Worm (Caenorhabditis elegans): ENCODE measurements around the gene praf-3.

praf-3 gene

ce11 chrIV:8412538-8412937 lies 32.8 kb downstream of the praf-3 start (continued):
- TF ChIP-seq lin-38 (GFP tag; IDR thresholded peaks at IDR 0.05): peak; percentile 71
- TF ChIP-seq ctbp-1 (GFP tag; IDR thresholded peaks at IDR 0.05): peak; percentile 69
- TF ChIP-seq snpc-1.2 (GFP tag; IDR thresholded peaks at IDR 0.05): peak; percentile 72; the same call in 1 of the 2 replicates
- TF ChIP-seq lim-7 (GFP tag; IDR thresholded peaks at IDR 0.05): peak; percentile 92
- peak; percentile 66; the same call in 1 of the 2 replicates for TF ChIP-seq ceh-44 (GFP tag; IDR thresholded peaks at IDR 0.05)
- 0 out of 4 replicates have a peak, but pooled peaks of 1 of the 2 experiments have one; percentile 58 for TF ChIP-seq madf-5 (GFP tag; IDR thresholded peaks at IDR 0.05)
- peak; percentile 40; the same call in 1 of the 2 replicates for TF ChIP-seq mdt-29 (GFP tag; IDR thresholded peaks at IDR 0.05)
- 0 out of 2 replicates have a peak, but pooled peaks have one; percentile 20 for TF ChIP-seq saeg-2 (GFP tag; IDR thresholded peaks at IDR 0.05)
- TF ChIP-seq madf-9 (GFP tag; conservative IDR thresholded peaks at IDR 0.05): peak; percentile 67
- TF ChIP-seq egl-43 (GFP tag; IDR thresholded peaks at IDR 0.05): peak; percentile 86
- peak; percentile 88; the same call in 1 of the 2 replicates for TF ChIP-seq D1046.2 (GFP tag; IDR thresholded peaks at IDR 0.05)

ce11 chrIV:8420961-8421360 lies 41.2 kb downstream of the praf-3 start, which contains the start of gene M116.5:
TSS of gene M116.5 (minus strand) at chrIV:8421061.
- TF ChIP-seq madf-5 (GFP tag; IDR thresholded peaks at IDR 0.05): no peak
- TF ChIP-seq nhr-11 (tag; optimal IDR thresholded peaks at IDR 0.05): no peak
- no peak for TF ChIP-seq F44E2.7 (GFP tag; IDR thresholded peaks at IDR 0.05)
- no peak for TF ChIP-seq lin-38 (GFP tag; IDR thresholded peaks at IDR 0.05)
- no peak for TF ChIP-seq nhr-76 (tag; optimal IDR thresholded peaks at IDR 0.05)
- no peak for TF ChIP-seq nhr-111 (GFP tag; optimal IDR thresholded peaks at IDR 0.05)
- TF ChIP-seq attf-4 (tag; optimal IDR thresholded peaks at IDR 0.05): no peak
- TF ChIP-seq mxl-3 (GFP tag; optimal IDR thresholded peaks at IDR 0.05): no peak
- no peak for TF ChIP-seq nhr-6 (tag; optimal IDR thresholded peaks at IDR 0.05)
- no peak for TF ChIP-seq spr-3 (GFP tag; optimal IDR thresholded peaks at IDR 0.05)
- no peak for TF ChIP-seq nhr-48 (tag; optimal IDR thresholded peaks at IDR 0.05)
- TF ChIP-seq fos-1 (tag; optimal IDR thresholded peaks at IDR 0.05): no peak
- TF ChIP-seq ctbp-1 (GFP tag; IDR thresholded peaks at IDR 0.05): no peak
- no peak for TF ChIP-seq unc-62 (GFP tag; optimal IDR thresholded peaks at IDR 0.05 in 1 of 2)
- no peak for TF ChIP-seq unc-62 (tag; optimal IDR thresholded peaks at IDR 0.05)
- TF ChIP-seq rbr-2 (tag; optimal IDR thresholded peaks at IDR 0.05): no peak

ce11 chrIV:8426537-8426936 lies 46.8 kb downstream of the praf-3 start, which contains the start of the genes T26A8.3 and tmem-231:
TSS of gene T26A8.3 (minus strand) at chrIV:8426637.
TSS of gene tmem-231 (plus strand) at chrIV:8426785.
- no peak for TF ChIP-seq lin-15B (tag; optimal IDR thresholded peaks at IDR 0.05)
- no peak for TF ChIP-seq nhr-237 (tag; optimal IDR thresholded peaks at IDR 0.05)
- no peak for TF ChIP-seq mep-1 (tag; optimal IDR thresholded peaks at IDR 0.05)
- no peak for TF ChIP-seq daf-12 (tag; optimal IDR thresholded peaks at IDR 0.05)
- no peak for TF ChIP-seq lsy-2 (tag; optimal IDR thresholded peaks at IDR 0.05)
- TF ChIP-seq rbr-2 (tag; optimal IDR thresholded peaks at IDR 0.05): no peak
- no peak for TF ChIP-seq ZK546.5 (tag; optimal IDR thresholded peaks at IDR 0.05)
- no peak for TF ChIP-seq set-16 (GFP tag; IDR thresholded peaks at IDR 0.05)
- TF ChIP-seq spr-3 (GFP tag; optimal IDR thresholded peaks at IDR 0.05): no peak
- TF ChIP-seq mxl-3 (GFP tag; optimal IDR thresholded peaks at IDR 0.05): no peak
- TF ChIP-seq nhr-25 (tag; optimal IDR thresholded peaks at IDR 0.05; ENCODE audit: borderline replicate concordance, insufficient read depth): no peak
- TF ChIP-seq ZK337.2 (GFP tag; IDR thresholded peaks at IDR 0.05): no peak

ce11 chrIV:8428492-8428891 lies 48.7 kb downstream of the praf-3 start:
- peak; percentile 73; the same call in 1 of the 2 replicates for TF ChIP-seq mdt-29 (GFP tag; IDR thresholded peaks at IDR 0.05)
- no peak; the same call in 1 of the 2 replicates for TF ChIP-seq madf-9 (GFP tag; conservative IDR thresholded peaks at IDR 0.05)
- TF ChIP-seq cey-2 (tag; optimal IDR thresholded peaks at IDR 0.05; ENCODE audit: borderline replicate concordance, insufficient read depth): no peak
- no peak for TF ChIP-seq nhr-76 (tag; optimal IDR thresholded peaks at IDR 0.05)
- TF ChIP-seq arid-1 (GFP tag; conservative IDR thresholded peaks at IDR 0.05): peak; percentile 88
- peak; percentile 96 for TF ChIP-seq F49E8.2 (tag; optimal IDR thresholded peaks at IDR 0.05; ENCODE audit: borderline replicate concordance)
- TF ChIP-seq egl-27 (tag; optimal IDR thresholded peaks at IDR 0.05): no peak
- TF ChIP-seq tag-97 (GFP tag; IDR thresholded peaks at IDR 0.05): 0 out of 2 replicates have a peak, but pooled peaks have one; percentile 21
- TF ChIP-seq skn-1 (tag; optimal IDR thresholded peaks at IDR 0.05): no peak
- TF ChIP-seq ZK546.5 (tag; optimal IDR thresholded peaks at IDR 0.05): no peak
- TF ChIP-seq T20F7.1 (GFP tag; optimal IDR thresholded peaks at IDR 0.05): peak; percentile 9
- TF ChIP-seq T26A8.4 (GFP tag; IDR thresholded peaks at IDR 0.05): no peak
- peak; percentile 52; the same call in 1 of the 2 replicates for TF ChIP-seq vab-7 (GFP tag; IDR thresholded peaks at IDR 0.05)
- TF ChIP-seq nhr-6 (tag; optimal IDR thresholded peaks at IDR 0.05): peak; percentile 2
- TF ChIP-seq dpl-1 (GFP tag; optimal IDR thresholded peaks at IDR 0.05): peak; percentile 55
- TF ChIP-seq unc-130 (GFP tag; optimal IDR thresholded peaks at IDR 0.05): peak; percentile 90
- TF ChIP-seq nhr-42 (GFP tag; IDR thresholded peaks at IDR 0.05): no peak; the same call in none of the 2 replicates
- peak; percentile 34 for TF ChIP-seq pqm-1 (tag; optimal IDR thresholded peaks at IDR 0.05)
- peak; percentile 95 for TF ChIP-seq snpc-1.2 (GFP tag; IDR thresholded peaks at IDR 0.05)

Measured in whole organism, L4 larva.